Worm (Caenorhabditis elegans) whole organism, late embryonic: ENCODE measurements around the gene nstp-1.

ENCODE experiments used
- C08G9.2 ChIP-seq: sonication (generic microtip); optimal IDR thresholded peaks from 2 replicates; lab custom pipeline; 2016; ENCODE audit warnings: mild to moderate bottlenecking, missing genetic modification characterization, moderate library complexity, missing compliant biosample characterization
- F13H6.1 ChIP-seq: sonication (generic microtip); optimal IDR thresholded peaks from 2 replicates; lab custom pipeline; 2016; ENCODE audit warnings: missing genetic modification characterization, missing compliant biosample characterization
- K09A11.1 ChIP-seq: sonication (generic microtip); optimal IDR thresholded peaks from 2 replicates; lab custom pipeline; 2017; ENCODE audit warnings: antibody characterized with exemption, mild to moderate bottlenecking, missing genetic modification characterization, missing compliant biosample characterization; ENCODE audit not compliant: insufficient read depth
- T23F11.4 ChIP-seq: fragments of 200-800 bp; sonication (Bioruptor generic); optimal IDR thresholded peaks from 2 replicates; lab custom pipeline; 2018; ENCODE audit warnings: mild to moderate bottlenecking, missing genetic modification characterization, missing compliant biosample characterization
- Y22D7AL.16 ChIP-seq: sonication (generic microtip); optimal IDR thresholded peaks from 2 replicates; lab custom pipeline; 2016; ENCODE audit warnings: missing genetic modification characterization, missing compliant biosample characterization
- ama-1 ChIP-seq: fragments of 150-350 bp; optimal IDR thresholded peaks from 2 replicates; lab custom pipeline; 2014
- ceh-18 ChIP-seq: sonication (generic microtip); optimal IDR thresholded peaks from 2 replicates; lab custom pipeline; 2016; ENCODE audit warnings: missing genetic modification characterization, missing compliant biosample characterization
- ceh-2 ChIP-seq: sonication (generic microtip); optimal IDR thresholded peaks from 2 replicates; lab custom pipeline; 2016; ENCODE audit warnings: missing genotype, missing genetic modification characterization, missing compliant biosample characterization
- ceh-22 ChIP-seq: sonication (generic microtip); optimal IDR thresholded peaks from 2 replicates; lab custom pipeline; 2017; ENCODE audit warnings: missing biosample characterization, missing genetic modification characterization
- ceh-24 ChIP-seq: sonication (generic microtip); optimal IDR thresholded peaks from 2 replicates; lab custom pipeline; 2016; ENCODE audit warnings: mild to moderate bottlenecking, missing genetic modification characterization, missing compliant biosample characterization
- ceh-45 ChIP-seq: fragments of 200-800 bp; sonication (Bioruptor generic); IDR thresholded peaks from 2 replicates; pipeline ENCODE4 v1.3.6; 2022; ENCODE audit warnings: missing genetic modification reagents, missing genetic modification characterization, missing compliant biosample characterization
- ceh-48 ChIP-seq: sonication (generic microtip); optimal IDR thresholded peaks from 2 replicates; lab custom pipeline; 2016; ENCODE audit warnings: missing genetic modification characterization, inconsistent platforms, missing compliant biosample characterization
- ceh-6 ChIP-seq: fragments of 200-800 bp; sonication (Bioruptor generic); optimal IDR thresholded peaks from 2 replicates; lab custom pipeline; 2018; ENCODE audit warnings: mild to moderate bottlenecking, missing genetic modification characterization, missing compliant biosample characterization
- che-1 ChIP-seq: sonication (generic microtip); optimal IDR thresholded peaks from 2 replicates; lab custom pipeline; 2016; ENCODE audit warnings: mild to moderate bottlenecking, missing genetic modification characterization, missing compliant biosample characterization
- dmd-4 ChIP-seq: sonication (generic microtip); optimal IDR thresholded peaks from 2 replicates; lab custom pipeline; 2016; ENCODE audit warnings: borderline replicate concordance, missing genetic modification characterization, missing compliant biosample characterization
- eyg-1 ChIP-seq: sonication (generic microtip); optimal IDR thresholded peaks from 2 replicates; lab custom pipeline; 2016; ENCODE audit warnings: missing genotype, missing genetic modification characterization, missing compliant biosample characterization
- fax-1 ChIP-seq: sonication (generic microtip); optimal IDR thresholded peaks from 2 replicates; lab custom pipeline; 2016; ENCODE audit warnings: missing genotype, missing genetic modification characterization, missing compliant biosample characterization
- gmeb-2 ChIP-seq: sonication (generic microtip); optimal IDR thresholded peaks from 2 replicates; lab custom pipeline; 2016; ENCODE audit warnings: missing genetic modification characterization, inconsistent platforms, missing compliant biosample characterization
- hlh-13 ChIP-seq: fragments of 200-800 bp; sonication (Bioruptor generic); optimal IDR thresholded peaks from 2 replicates; lab custom pipeline; 2018; ENCODE audit warnings: mild to moderate bottlenecking, missing genetic modification characterization, missing compliant biosample characterization
- hlh-15 ChIP-seq: sonication (generic microtip); optimal IDR thresholded peaks from 2 replicates; lab custom pipeline; 2016; ENCODE audit warnings: missing genetic modification characterization, missing compliant biosample characterization
- hlh-8 ChIP-seq: sonication (generic microtip); optimal IDR thresholded peaks from 2 replicates; lab custom pipeline; 2016; ENCODE audit warnings: missing genotype, missing genetic modification characterization, missing compliant biosample characterization
- lim-6 ChIP-seq: sonication (generic microtip); optimal IDR thresholded peaks from 2 replicates; lab custom pipeline; 2016; ENCODE audit warnings: missing genetic modification characterization, missing compliant biosample characterization
- mec-3 ChIP-seq: sonication (generic microtip); optimal IDR thresholded peaks from 2 replicates; lab custom pipeline; 2016; ENCODE audit warnings: borderline replicate concordance, missing genetic modification characterization, missing compliant biosample characterization
- npax-4 ChIP-seq: sonication (generic microtip); optimal IDR thresholded peaks from 2 replicates; lab custom pipeline; 2016; ENCODE audit warnings: missing genetic modification characterization, missing compliant biosample characterization
- pag-3 ChIP-seq: sonication (generic microtip); optimal IDR thresholded peaks from 2 replicates; lab custom pipeline; 2016; ENCODE audit warnings: missing compliant biosample characterization, missing genetic modification characterization, borderline replicate concordance
- pqm-1 ChIP-seq: sonication (generic microtip); optimal IDR thresholded peaks from 2 replicates; lab custom pipeline; 2016; ENCODE audit warnings: missing genetic modification characterization, missing compliant biosample characterization
- pros-1 ChIP-seq: fragments of 150-350 bp; optimal IDR thresholded peaks from 2 replicates; lab custom pipeline; 2014; ENCODE audit warnings: missing biosample characterization, missing genetic modification reagents, missing genetic modification characterization
- rnt-1 ChIP-seq: sonication (generic microtip); optimal IDR thresholded peaks from 2 replicates; lab custom pipeline; 2016; ENCODE audit warnings: missing genetic modification characterization, missing compliant biosample characterization
- sox-2 ChIP-seq: fragments of 200-800 bp; sonication (Bioruptor generic); IDR thresholded peaks from 2 replicates; pipeline ENCODE4 v1.3.6; 2022; ENCODE audit warnings: missing genetic modification reagents, missing genetic modification characterization, missing compliant biosample characterization
- sox-4 ChIP-seq: sonication (generic microtip); optimal IDR thresholded peaks from 2 replicates; lab custom pipeline; 2017; ENCODE audit warnings: mild to moderate bottlenecking, missing genetic modification characterization, inconsistent platforms, missing compliant biosample characterization
- syd-9 ChIP-seq: sonication (generic microtip); optimal IDR thresholded peaks from 2 replicates; lab custom pipeline; 2016; ENCODE audit warnings: mild to moderate bottlenecking, missing genetic modification characterization, moderate library complexity, missing compliant biosample characterization
- tbx-2 ChIP-seq: sonication (generic microtip); optimal IDR thresholded peaks from 2 replicates; lab custom pipeline; 2016; ENCODE audit warnings: missing genetic modification characterization, missing compliant biosample characterization
- ttx-3 ChIP-seq: sonication (generic microtip); optimal IDR thresholded peaks from 2 replicates; lab custom pipeline; 2016; ENCODE audit warnings: missing genetic modification reagents, missing genetic modification characterization, missing compliant biosample characterization
- unc-55 ChIP-seq: sonication (generic microtip); optimal IDR thresholded peaks from 2 replicates; lab custom pipeline; 2017; ENCODE audit warnings: missing biosample characterization, missing genetic modification reagents, missing genetic modification characterization
- unc-86 ChIP-seq: sonication (generic microtip); optimal IDR thresholded peaks from 2 replicates; lab custom pipeline; 2016; ENCODE audit warnings: missing genetic modification characterization, missing compliant biosample characterization
- zip-5 ChIP-seq: sonication (generic microtip); optimal IDR thresholded peaks from 2 replicates; lab custom pipeline; 2016; ENCODE audit warnings: missing genetic modification characterization, missing compliant biosample characterization
- ztf-16 ChIP-seq: sonication (generic microtip); optimal IDR thresholded peaks from 2 replicates; lab custom pipeline; 2017; ENCODE audit warnings: missing genetic modification characterization, missing compliant biosample characterization

The nstp-1 gene

DNA sequence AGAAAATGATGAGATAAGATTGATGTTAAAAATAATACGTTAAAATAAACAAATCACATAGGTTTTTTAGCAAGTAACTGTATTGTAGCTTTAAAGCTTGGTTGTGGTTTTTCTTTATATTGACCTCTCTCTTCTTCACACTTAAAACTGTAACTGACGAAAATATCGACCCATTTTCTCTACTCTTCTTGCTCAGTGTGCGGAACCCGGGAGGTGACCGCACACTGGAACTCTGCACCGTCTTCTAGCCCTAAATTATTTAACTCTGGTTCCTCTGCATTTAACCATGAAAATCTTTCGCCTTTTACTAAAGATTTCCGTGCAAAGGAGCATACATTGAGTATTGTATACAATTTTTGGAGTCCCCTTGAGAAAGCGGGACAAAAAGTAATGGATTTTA lies 9.8 kb downstream of the nstp-1 start:
- TF ChIP-seq ceh-48 (tag; lab: Kevin White, UChicago), result no peak
- no peak for TF ChIP-seq rnt-1 (tag; lab: Kevin White, UChicago)
- TF ChIP-seq sox-4 (tag; lab: Kevin White, UChicago), result no peak
- TF ChIP-seq ztf-16 (tag; lab: Kevin White, UChicago), result no peak
- no peak for TF ChIP-seq C08G9.2 (tag; lab: Kevin White, UChicago)
- TF ChIP-seq unc-86, result no peak
- TF ChIP-seq mec-3 (tag; lab: Kevin White, UChicago), result no peak
- no peak for TF ChIP-seq syd-9 (tag; lab: Kevin White, UChicago)
- no peak for TF ChIP-seq ceh-2 (tag; lab: Kevin White, UChicago)
- no peak for TF ChIP-seq T23F11.4 (GFP tag; lab: Kevin White, UChicago)
- TF ChIP-seq pag-3 (tag; lab: Kevin White, UChicago), result no peak
- no peak for TF ChIP-seq ceh-22
- no peak for TF ChIP-seq zip-5 (tag; lab: Kevin White, UChicago)
- TF ChIP-seq, all 69 proteins: peak for 0

DNA sequence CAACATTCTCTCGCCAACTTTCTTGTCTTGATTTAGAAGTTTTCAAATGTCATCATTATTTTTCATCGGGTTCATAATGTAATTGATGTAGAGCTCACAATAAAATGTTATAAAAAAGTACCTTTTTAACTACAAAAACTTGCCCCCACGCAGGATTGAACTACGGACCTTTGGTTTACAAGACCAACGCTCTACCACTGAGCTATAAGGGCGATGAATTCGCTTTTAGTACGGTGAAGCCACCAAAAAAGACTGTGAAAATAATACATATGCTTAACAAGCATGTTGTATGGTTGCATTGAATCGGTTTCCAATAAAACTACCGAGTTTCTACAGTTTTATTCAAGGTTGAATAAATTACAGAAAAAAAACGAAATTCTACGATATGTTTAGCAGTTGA lies 16.0 kb downstream of the nstp-1 start:
- TF ChIP-seq che-1 (tag; lab: Kevin White, UChicago), result no peak
- TF ChIP-seq K09A11.1 (tag; lab: Kevin White, UChicago), result no peak
- no peak for TF ChIP-seq hlh-13 (GFP tag; lab: Kevin White, UChicago)
- TF ChIP-seq hlh-8 (tag; lab: Kevin White, UChicago), result no peak
- no peak for TF ChIP-seq fax-1

DNA sequence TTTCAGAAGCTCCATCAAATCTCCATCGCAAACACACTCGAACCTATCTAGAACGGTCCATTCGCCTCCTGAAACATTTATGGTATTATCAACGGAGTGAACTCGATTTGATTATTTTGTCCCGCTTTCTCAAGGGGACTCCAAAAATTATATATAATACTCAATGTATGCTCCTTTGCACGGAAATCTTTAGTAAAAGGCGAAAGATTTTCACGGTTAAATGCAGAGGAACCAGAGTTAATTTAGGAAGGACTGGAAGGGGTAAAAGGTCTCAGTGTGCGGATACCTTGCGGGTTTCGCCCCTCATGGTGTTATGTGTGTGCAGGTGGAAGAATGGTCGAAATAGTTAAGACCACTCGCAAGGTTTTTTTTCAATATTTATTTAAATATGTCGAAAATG lies 16.5 kb downstream of the nstp-1 start:
- no peak for TF ChIP-seq ceh-18 (tag; lab: Kevin White, UChicago)
- TF ChIP-seq che-1 (tag; lab: Kevin White, UChicago), result no peak
- TF ChIP-seq hlh-15 (tag; lab: Kevin White, UChicago), result no peak
- no peak for TF ChIP-seq eyg-1 (tag; lab: Kevin White, UChicago)
- TF ChIP-seq gmeb-2, result no peak
- TF ChIP-seq pqm-1 (tag; lab: Kevin White, UChicago), result no peak
- no peak for TF ChIP-seq hlh-13 (GFP tag; lab: Kevin White, UChicago)
- no peak for TF ChIP-seq pros-1 (tag; lab: Kevin White, UChicago)
- no peak for TF ChIP-seq dmd-4 (tag; lab: Kevin White, UChicago)
- no peak for TF ChIP-seq ceh-22
- TF ChIP-seq Y22D7AL.16, result no peak
- TF ChIP-seq ceh-24, result no peak
- no peak for TF ChIP-seq ceh-45 (GFP tag; lab: Robert Waterston, UW)
- no peak for TF ChIP-seq unc-55 (GFP tag; lab: Kevin White, UChicago)
- no peak for TF ChIP-seq sox-2 (GFP tag; lab: Robert Waterston, UW)
- TF ChIP-seq mec-3 (tag; lab: Kevin White, UChicago), result no peak
- TF ChIP-seq ceh-6 (GFP tag; lab: Kevin White, UChicago), result no peak
- TF ChIP-seq tbx-2 (tag; lab: Kevin White, UChicago), result no peak
- no peak for TF ChIP-seq F13H6.1 (tag; lab: Kevin White, UChicago)
- TF ChIP-seq unc-86, result no peak

DNA sequence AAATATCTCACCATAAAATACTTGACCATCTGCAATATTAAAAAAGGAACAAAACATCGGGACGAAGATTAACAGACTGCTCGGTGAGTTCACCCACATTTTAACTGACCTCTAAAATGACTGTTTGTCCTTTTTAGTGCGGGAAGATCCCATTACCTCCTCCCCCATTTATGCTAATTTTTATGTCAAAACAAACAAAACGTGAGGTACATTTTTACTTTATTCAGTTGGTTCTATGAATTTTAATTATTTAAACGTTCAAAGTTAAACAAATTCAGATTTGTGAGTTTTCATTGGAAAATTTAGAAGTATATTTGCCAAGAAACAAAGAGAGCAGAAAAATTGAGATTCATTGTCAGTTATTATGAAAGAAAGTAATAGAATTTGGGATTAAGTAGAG lies 18.0 kb downstream of the nstp-1 start, which contains the start of gene C53D6.8:
Gene C53D6.8, minus strand, starts transcription at position 101 of the 400 bp plus-strand sequence.
- no peak for TF ChIP-seq unc-86
- TF ChIP-seq ama-1 (lab: Kevin White, UChicago), result no peak
- no peak for TF ChIP-seq npax-4
- no peak for TF ChIP-seq ttx-3

DNA sequence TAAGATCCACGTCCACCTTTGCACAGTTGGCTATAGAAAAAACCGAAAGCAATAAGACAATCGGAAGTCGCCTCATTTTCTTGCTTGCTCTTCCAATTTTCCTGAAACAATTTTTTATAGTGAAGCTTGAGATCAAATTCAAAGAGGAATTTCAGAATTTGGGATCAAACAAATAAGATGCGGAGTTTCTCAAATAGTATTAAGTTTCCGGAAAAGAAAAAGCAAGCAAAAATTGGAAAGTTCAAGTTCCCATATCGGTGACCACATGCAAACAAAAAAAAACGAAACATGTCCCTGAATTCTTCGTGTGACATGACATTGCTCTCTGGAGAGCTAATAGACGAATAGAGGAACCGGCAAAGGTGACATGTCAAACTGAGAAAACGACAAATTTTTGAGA lies 20.6 kb downstream of the nstp-1 start, which contains the start of gene unc-129:
Gene unc-129, minus strand, starts transcription at position 101 of the 400 bp plus-strand sequence.
- no peak for TF ChIP-seq che-1 (tag; lab: Kevin White, UChicago)
- no peak for TF ChIP-seq unc-55 (GFP tag; lab: Kevin White, UChicago)
- no peak for TF ChIP-seq lim-6 (tag; lab: Kevin White, UChicago)
- no peak for TF ChIP-seq hlh-15 (tag; lab: Kevin White, UChicago)
